Fruit fly (Drosophila melanogaster) whole organism, embryonic: ENCODE results near the gene CG9717.

Experiments used
- Asciz ChIP-seq: fragments of 200-800 bp; sonication (Bioruptor generic); optimal IDR thresholded peaks from 2 replicates; lab custom pipeline; 2017; ENCODE audit warnings: missing biosample characterization, mild to moderate bottlenecking, missing genetic modification characterization, missing genetic modification reagents
- CG10321 ChIP-seq: fragments of 200-800 bp; sonication (Bioruptor generic); IDR thresholded peaks from 2 replicates; pipeline ENCODE4 v1.3.6; 2022; ENCODE audit warnings: missing biosample characterization, missing genetic modification characterization
- CG10979 ChIP-seq: fragments of 200-800 bp; sonication (Bioruptor generic); optimal IDR thresholded peaks from 2 replicates; lab custom pipeline; 2018; ENCODE audit warnings: missing biosample characterization, mild to moderate bottlenecking, missing genetic modification characterization, moderate library complexity
- CG11456 ChIP-seq: fragments of 200-800 bp; sonication (Bioruptor generic); IDR thresholded peaks from 3 replicates; pipeline ENCODE4 v1.3.6; 2022; ENCODE audit warnings: missing biosample characterization, missing genetic modification characterization
- CG12391 ChIP-seq: fragments of 200-800 bp; sonication (Bioruptor generic); optimal IDR thresholded peaks from 3 replicates; lab custom pipeline; 2018; ENCODE audit warnings: missing biosample characterization, mild to moderate bottlenecking, missing genetic modification characterization, moderate library complexity
- CG13123 ChIP-seq: fragments of 200-800 bp; sonication (Bioruptor generic); optimal IDR thresholded peaks from 2 replicates; lab custom pipeline; 2016; ENCODE audit warnings: missing biosample characterization, missing genetic modification characterization
- CG13624 ChIP-seq: fragments of 200-800 bp; sonication (Bioruptor generic); optimal IDR thresholded peaks from 2 replicates; lab custom pipeline; 2016; ENCODE audit warnings: missing biosample characterization, missing genetic modification characterization
- CG13894 ChIP-seq: fragments of 200-800 bp; sonication (Bioruptor generic); optimal IDR thresholded peaks from 3 replicates; lab custom pipeline; 2018; ENCODE audit warnings: missing biosample characterization, mild to moderate bottlenecking, missing genetic modification characterization, moderate library complexity
- CG14050 ChIP-seq: fragments of 200-800 bp; sonication (Bioruptor generic); IDR thresholded peaks from 3 replicates; pipeline ENCODE4 v1.3.6; 2022; ENCODE audit warnings: missing biosample characterization, missing genetic modification characterization
- CG14667 ChIP-seq: fragments of 200-800 bp; sonication (Bioruptor generic); IDR thresholded peaks from 2 replicates; pipeline ENCODE4 v1.3.6; 2022; ENCODE audit warnings: missing biosample characterization, missing genetic modification characterization
- CG15514 ChIP-seq: fragments of 200-800 bp; sonication (Bioruptor generic); optimal IDR thresholded peaks from 3 replicates; lab custom pipeline; 2017; ENCODE audit warnings: missing biosample characterization, missing genetic modification characterization, mild to moderate bottlenecking, moderate library complexity, missing genetic modification reagents
- CG17328 ChIP-seq: fragments of 200-800 bp; sonication (Bioruptor generic); IDR thresholded peaks from 2 replicates; pipeline ENCODE4 v1.3.6; 2022; ENCODE audit warnings: missing biosample characterization, missing genetic modification characterization
- CG18262 ChIP-seq: fragments of 200-800 bp; optimal IDR thresholded peaks from 3 replicates; lab custom pipeline; 2019; ENCODE audit warnings: missing biosample characterization, mild to moderate bottlenecking, missing genetic modification characterization, moderate library complexity
- CG31365 ChIP-seq: fragments of 200-800 bp; sonication (Bioruptor generic); optimal IDR thresholded peaks from 2 replicates; lab custom pipeline; 2018; ENCODE audit warnings: missing biosample characterization, mild to moderate bottlenecking, missing genetic modification characterization
- CG34376 ChIP-seq: fragments of 200-800 bp; sonication (Bioruptor generic); optimal IDR thresholded peaks from 2 replicates; lab custom pipeline; 2018; ENCODE audit warnings: missing biosample characterization, mild to moderate bottlenecking, missing genetic modification characterization
- CG3995 ChIP-seq: fragments of 200-800 bp; sonication (Bioruptor generic); optimal IDR thresholded peaks from 3 replicates; lab custom pipeline; 2016; ENCODE audit warnings: missing biosample characterization, missing genetic modification characterization
- CG4404 ChIP-seq: fragments of 200-800 bp; sonication (Bioruptor generic); IDR thresholded peaks from 2 replicates; pipeline ENCODE4 v1.3.6; 2022; ENCODE audit warnings: missing biosample characterization, missing genetic modification characterization
- CG4730 ChIP-seq: fragments of 200-800 bp; sonication (Bioruptor generic); IDR thresholded peaks from 2 replicates; pipeline ENCODE4 v1.3.6; 2022; ENCODE audit warnings: missing biosample characterization, missing genetic modification characterization
- CG6175 ChIP-seq: fragments of 200-800 bp; sonication (Bioruptor generic); IDR thresholded peaks from 3 replicates; pipeline ENCODE4 v1.3.6; 2022; ENCODE audit warnings: missing biosample characterization, missing genetic modification characterization
- Dip2 ChIP-seq: fragments of 200-800 bp; sonication (Bioruptor generic); IDR thresholded peaks from 2 replicates; pipeline ENCODE4 v1.3.6; 2022; ENCODE audit warnings: missing biosample characterization, missing genetic modification characterization
- Fer2 ChIP-seq: fragments of 200-800 bp; sonication (Bioruptor generic); optimal IDR thresholded peaks from 2 replicates; lab custom pipeline; 2018; ENCODE audit warnings: missing biosample characterization, mild to moderate bottlenecking, missing genetic modification characterization, moderate library complexity
- H15 ChIP-seq: fragments of 200-800 bp; sonication (Bioruptor generic); IDR thresholded peaks from 3 replicates; pipeline ENCODE4 v1.3.6; 2022; ENCODE audit warnings: missing biosample characterization, missing genetic modification characterization
- HLH3B ChIP-seq: fragments of 200-800 bp; sonication (Bioruptor generic); IDR thresholded peaks from 2 replicates; pipeline ENCODE4 v1.3.6; 2022; ENCODE audit warnings: missing biosample characterization, missing genetic modification characterization
- HLH4C ChIP-seq: fragments of 200-800 bp; sonication (Bioruptor generic); IDR thresholded peaks from 3 replicates; pipeline ENCODE4 v1.3.6; 2022; ENCODE audit warnings: missing biosample characterization, missing genetic modification characterization; ENCODE audit not compliant: partially characterized antibody
- Hr3 ChIP-seq: fragments of 200-800 bp; sonication (Bioruptor generic); optimal IDR thresholded peaks from 3 replicates; lab custom pipeline; 2016; ENCODE audit warnings: missing biosample characterization, missing genetic modification characterization
- NK7.1 ChIP-seq: fragments of 200-800 bp; sonication (Bioruptor generic); optimal IDR thresholded peaks from 3 replicates; lab custom pipeline; 2016; ENCODE audit warnings: missing biosample characterization, missing genetic modification characterization
- Poxn ChIP-seq: fragments of 200-800 bp; sonication (Bioruptor generic); IDR thresholded peaks from 2 replicates; pipeline ENCODE4 v1.3.6; 2022; ENCODE audit warnings: missing biosample characterization, missing genetic modification characterization
- Rx ChIP-seq: fragments of 200-800 bp; sonication (Bioruptor generic); IDR thresholded peaks from 2 replicates; pipeline ENCODE4 v1.3.6; 2022; ENCODE audit warnings: missing biosample characterization, missing genetic modification characterization
- Spps ChIP-seq: fragments of 200-800 bp; sonication (Bioruptor generic); optimal IDR thresholded peaks from 2 replicates; lab custom pipeline; 2018; ENCODE audit warnings: missing biosample characterization, mild to moderate bottlenecking, missing genetic modification characterization
- Trl ChIP-seq, 3 experiments: fragments of >200 bp in 2 of 3; fragments of 200-800 bp in 1 of 3; sonication (Bioruptor generic) in 1 of 3; optimal IDR thresholded peaks; 2 replicates in 1 of 3; 3 replicates in 2 of 3; lab custom pipeline; 2016 to 2017; ENCODE audit warnings: missing biosample characterization in 1 of 3, missing genetic modification characterization in 1 of 3
- abd-A ChIP-seq: fragments of 200-800 bp; sonication (Bioruptor generic); optimal IDR thresholded peaks from 3 replicates; lab custom pipeline; 2019; ENCODE audit warnings: missing biosample characterization, mild to moderate bottlenecking, missing genetic modification characterization, moderate library complexity
- ara ChIP-seq: fragments of 200-800 bp; sonication (Bioruptor generic); IDR thresholded peaks from 2 replicates; pipeline ENCODE4 v1.3.6; 2022; ENCODE audit warnings: missing biosample characterization, missing genetic modification characterization
- bigmax ChIP-seq: fragments of 200-800 bp; sonication (Bioruptor generic); optimal IDR thresholded peaks from 2 replicates; lab custom pipeline; 2018; ENCODE audit warnings: missing biosample characterization, mild to moderate bottlenecking, missing genetic modification characterization
- br ChIP-seq: fragments of >200 bp; optimal IDR thresholded peaks from 2 replicates; lab custom pipeline; 2017
- cg ChIP-seq: fragments of 200-800 bp; sonication (Bioruptor generic); optimal IDR thresholded peaks from 3 replicates; lab custom pipeline; 2019; ENCODE audit warnings: missing biosample characterization, mild to moderate bottlenecking, missing genetic modification characterization, moderate library complexity
- danr ChIP-seq: fragments of 200-800 bp; sonication (Bioruptor generic); IDR thresholded peaks from 2 replicates; pipeline ENCODE4 v1.3.6; 2022; ENCODE audit warnings: missing biosample characterization, missing genetic modification characterization
- dm ChIP-seq: fragments of 200-800 bp; sonication (Bioruptor generic); optimal IDR thresholded peaks from 3 replicates; lab custom pipeline; 2016; ENCODE audit warnings: missing biosample characterization, missing genetic modification characterization
- fu2 ChIP-seq: fragments of 200-800 bp; sonication (Bioruptor generic); optimal IDR thresholded peaks from 2 replicates; lab custom pipeline; 2016; ENCODE audit warnings: missing biosample characterization, missing genetic modification characterization
- h ChIP-seq: fragments of >200 bp; optimal IDR thresholded peaks from 2 replicates; lab custom pipeline; 2017
- inv ChIP-seq: fragments of 200-800 bp; sonication (Bioruptor generic); IDR thresholded peaks from 2 replicates; pipeline ENCODE4 v1.3.6; 2022; ENCODE audit warnings: missing biosample characterization, missing genetic modification characterization; ENCODE audit not compliant: partially characterized antibody
- kah ChIP-seq: fragments of 200-800 bp; sonication (Bioruptor generic); optimal IDR thresholded peaks from 2 replicates; lab custom pipeline; 2018; ENCODE audit warnings: missing biosample characterization, mild to moderate bottlenecking, missing genetic modification characterization
- lab ChIP-seq: fragments of 200-800 bp; sonication (Bioruptor generic); optimal IDR thresholded peaks from 3 replicates; lab custom pipeline; 2017; ENCODE audit warnings: missing biosample characterization, missing genetic modification characterization, mild to moderate bottlenecking, moderate library complexity, missing genetic modification reagents
- lmd ChIP-seq: fragments of 200-800 bp; sonication (Bioruptor generic); IDR thresholded peaks from 2 replicates; pipeline ENCODE4 v1.3.6; 2022; ENCODE audit warnings: missing biosample characterization, missing genetic modification characterization
- nom ChIP-seq: fragments of 200-800 bp; sonication (Bioruptor generic); optimal IDR thresholded peaks from 2 replicates; lab custom pipeline; 2017; ENCODE audit warnings: missing biosample characterization, missing genetic modification characterization, mild to moderate bottlenecking, moderate library complexity, missing genetic modification reagents
- org-1 ChIP-seq: fragments of 200-800 bp; sonication (Bioruptor generic); optimal IDR thresholded peaks from 2 replicates; lab custom pipeline; 2017; ENCODE audit warnings: missing biosample characterization, missing genetic modification characterization
- pzg ChIP-seq: fragments of 200-800 bp; sonication (Bioruptor generic); optimal IDR thresholded peaks from 3 replicates; lab custom pipeline; 2018; ENCODE audit warnings: missing biosample characterization, mild to moderate bottlenecking, missing genetic modification characterization, moderate library complexity
- sd ChIP-seq: fragments of 200-800 bp; sonication (Bioruptor generic); optimal IDR thresholded peaks from 3 replicates; lab custom pipeline; 2018; ENCODE audit warnings: missing biosample characterization, mild to moderate bottlenecking, missing genetic modification characterization, moderate library complexity
- toy ChIP-seq: fragments of 200-800 bp; sonication (Bioruptor generic); IDR thresholded peaks from 2 replicates; pipeline ENCODE4 v1.3.6; 2022; ENCODE audit warnings: missing biosample characterization, missing genetic modification characterization
- z ChIP-seq: fragments of 200-800 bp; sonication (Bioruptor generic); IDR thresholded peaks from 3 replicates; pipeline ENCODE4 v1.3.6; 2022; ENCODE audit warnings: missing biosample characterization, missing genetic modification characterization
- zen2 ChIP-seq: fragments of 200-800 bp; sonication (Bioruptor generic); IDR thresholded peaks from 3 replicates; pipeline ENCODE4 v1.3.6; 2022; ENCODE audit warnings: missing biosample characterization, missing genetic modification characterization; ENCODE audit not compliant: partially characterized antibody

The CG9717 gene

DNA sequence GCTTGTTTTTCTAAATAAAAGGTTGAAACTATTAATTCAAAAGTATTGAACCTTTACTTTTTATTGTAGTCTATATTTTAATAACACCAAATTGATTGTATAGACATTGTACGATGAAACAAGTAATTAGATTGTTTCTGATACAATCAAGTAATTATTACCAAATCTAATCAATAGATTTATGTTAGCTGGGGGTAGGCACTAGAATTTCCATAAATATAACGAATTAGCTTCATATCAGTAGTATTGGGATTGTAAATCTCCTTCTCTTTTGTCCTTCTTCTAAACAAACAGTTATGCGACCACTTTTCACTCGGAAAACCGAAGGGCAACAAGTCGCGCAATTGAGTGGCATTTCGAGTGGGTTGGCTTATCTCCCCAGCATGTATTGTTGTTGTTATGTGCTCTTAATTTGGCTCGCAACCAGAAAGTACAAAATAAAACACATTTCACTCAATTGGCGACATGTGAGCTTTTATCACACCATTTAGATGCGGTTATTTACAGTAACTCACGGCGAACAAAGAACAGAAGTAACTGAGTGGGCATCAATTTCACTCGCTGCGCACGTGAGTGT, 12.4 kb upstream of the CG9717 start (continued):
- TF ChIP-seq fu2 = no peak
- no peak for TF ChIP-seq dm (GFP tag; lab: Kevin White, UChicago)
- no peak for TF ChIP-seq Fer2
- TF ChIP-seq CG12391 (tag; lab: Kevin White, UChicago) = no peak
- no peak for TF ChIP-seq CG18262 (tag; lab: Kevin White, UChicago)
- peak; percentile 97 for TF ChIP-seq z (GFP tag; lab: Robert Waterston, UW)
- peak; percentile 28 for TF ChIP-seq CG3995 (GFP tag; lab: Kevin White, UChicago)
- no peak for TF ChIP-seq nom (GFP tag; lab: Kevin White, UChicago)
- TF ChIP-seq Asciz = no peak

DNA sequence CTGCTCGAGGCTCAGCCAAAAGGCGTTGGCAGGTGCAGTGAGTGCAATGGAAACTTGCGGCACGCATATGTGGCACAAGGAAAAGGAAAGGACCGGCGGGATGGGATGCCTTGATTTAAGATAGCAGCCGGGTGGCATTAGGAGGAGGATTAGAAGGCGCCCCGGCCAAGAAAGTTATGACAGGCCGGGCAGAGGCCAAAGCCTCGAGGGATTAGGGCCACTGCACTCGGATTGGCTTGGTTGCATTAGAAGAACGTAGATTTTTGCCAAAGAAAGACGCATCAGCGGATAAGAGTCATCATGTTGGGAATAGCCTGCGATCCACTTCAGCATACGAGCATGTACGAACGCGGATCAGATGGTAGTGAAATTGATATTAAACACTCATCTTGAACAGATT, 9.6 kb upstream of the CG9717 start, which contains the start of gene CG31019:
Gene CG31019, plus strand, starts transcription at position 301 of the 400 bp plus-strand sequence.
- TF ChIP-seq CG4730 (GFP tag; lab: Robert Waterston, UW) (no peak), danr (no peak), HLH3B (GFP tag; lab: Robert Waterston, UW) (no peak), HLH4C (GFP tag; lab: Robert Waterston, UW) (no peak), CG31365 (no peak), lab (no peak), org-1 (GFP tag; lab: Kevin White, UChicago) (no peak), toy (GFP tag; lab: Robert Waterston, UW) (no peak), Hr3 (GFP tag; lab: Kevin White, UChicago) (no peak), kah (no peak), CG13123 (no peak), zen2 (GFP tag; lab: Robert Waterston, UW) (no peak), inv (GFP tag; lab: Robert Waterston, UW) (no peak), Dip2 (no peak)

DNA sequence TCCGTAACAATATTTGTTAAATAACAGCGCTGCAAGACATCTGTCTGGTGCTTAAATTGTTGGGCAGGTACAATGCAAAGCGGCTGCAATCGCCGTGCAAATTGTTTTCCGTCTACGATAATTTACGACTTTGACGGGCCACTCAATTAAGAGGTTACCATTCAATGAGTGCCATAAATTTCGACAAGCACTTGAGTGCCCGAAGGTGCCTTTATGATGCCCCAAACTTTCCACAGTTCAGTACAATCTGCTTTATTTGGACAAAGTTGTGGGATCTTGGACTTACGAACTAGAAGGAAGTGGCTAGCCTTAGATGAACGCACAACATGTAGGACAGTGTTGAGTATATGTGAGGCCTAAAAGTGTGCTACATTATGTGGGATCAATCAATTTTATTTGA, 5.6 kb upstream of the CG9717 start:
- TF ChIP-seq Poxn (no peak), CG10321 (GFP tag; lab: Robert Waterston, UW) (no peak), CG6175 (GFP tag; lab: Robert Waterston, UW) (no peak), H15 (GFP tag; lab: Robert Waterston, UW) (no peak), CG34376 (GFP tag; lab: Kevin White, UChicago) (peak; percentile 50), CG4404 (no peak), CG15514 (GFP tag; lab: Kevin White, UChicago) (peak; percentile 41), CG14050 (GFP tag; lab: Robert Waterston, UW) (no peak), CG10979 (tag; lab: Kevin White, UChicago) (no peak), CG17328 (GFP tag; lab: Robert Waterston, UW) (no peak), bigmax (GFP tag; lab: Kevin White, UChicago) (no peak), NK7.1 (GFP tag; lab: Kevin White, UChicago) (no peak), CG13624 (GFP tag; lab: Kevin White, UChicago) (no peak), Spps (no peak), lmd (GFP tag; lab: Robert Waterston, UW) (no peak), CG11456 (GFP tag; lab: Robert Waterston, UW) (no peak), cg (no peak), CG14667 (GFP tag; lab: Robert Waterston, UW) (no peak), h (lab: Kevin White, UChicago) (no peak), CG13894 (tag; lab: Kevin White, UChicago) (peak; percentile 25), danr (no peak), pzg (GFP tag; lab: Kevin White, UChicago) (no peak), Rx (GFP tag; lab: Robert Waterston, UW) (no peak), sd (no peak), abd-A (tag; lab: Kevin White, UChicago) (no peak), br (lab: Kevin White, UChicago) (no peak), ara (GFP tag; lab: Robert Waterston, UW) (no peak), Trl (optimal IDR thresholded peaks at IDR 0.05; lab: Kevin White, UChicago) (no peak), Trl (GFP tag; optimal IDR thresholded peaks at IDR 0.05; lab: Kevin White, UChicago) (no peak)
